Worm (Caenorhabditis elegans) whole organism, young adult: ENCODE measurements around the gene T22C8.3.

Experiments used
- B0261.1 ChIP-seq: sonication (generic microtip); optimal IDR thresholded peaks from 2 replicates; lab custom pipeline; 2016; ENCODE audit warnings: mild to moderate bottlenecking, missing genetic modification characterization, moderate library complexity, missing compliant biosample characterization
- F10E7.11 ChIP-seq: sonication (generic microtip); optimal IDR thresholded peaks from 2 replicates; lab custom pipeline; 2017; ENCODE audit warnings: mild to moderate bottlenecking, missing genetic modification characterization, moderate library complexity, missing compliant biosample characterization
- F49E8.2 ChIP-seq: sonication (generic microtip); optimal IDR thresholded peaks from 3 replicates; lab custom pipeline; 2017; ENCODE audit warnings: missing genetic modification characterization, mild to moderate bottlenecking, missing compliant biosample characterization, antibody characterized with exemption, moderate library complexity; ENCODE audit not compliant: insufficient read depth
- F52B5.7 ChIP-seq: sonication (generic microtip); optimal IDR thresholded peaks from 2 replicates; lab custom pipeline; 2016; ENCODE audit warnings: mild to moderate bottlenecking, missing genetic modification characterization, missing compliant biosample characterization
- F57A8.1 ChIP-seq: fragments of 200-800 bp; sonication (Bioruptor generic); optimal IDR thresholded peaks from 2 replicates; lab custom pipeline; 2018; ENCODE audit warnings: mild to moderate bottlenecking, missing genetic modification characterization, moderate library complexity, missing compliant biosample characterization
- F57C9.4 ChIP-seq: sonication (generic microtip); optimal IDR thresholded peaks from 2 replicates; lab custom pipeline; 2017; ENCODE audit warnings: mild to moderate bottlenecking, missing genetic modification characterization, missing compliant biosample characterization
- K11D2.4 ChIP-seq: fragments of 200-800 bp; sonication (Bioruptor generic); IDR thresholded peaks from 2 replicates; pipeline ENCODE4 v1.3.6; 2022; ENCODE audit warnings: missing genetic modification reagents, missing genetic modification characterization, missing compliant biosample characterization
- Y53F4B.3 ChIP-seq: fragments of 200-800 bp; sonication (Bioruptor generic); IDR thresholded peaks from 2 replicates; pipeline ENCODE4 v1.3.6; 2022; ENCODE audit warnings: missing genetic modification reagents, missing genetic modification characterization, missing compliant biosample characterization
- Y56A3A.18 ChIP-seq: fragments of 200-800 bp; sonication (Bioruptor generic); IDR thresholded peaks from 2 replicates; pipeline ENCODE4 v1.3.6; 2022; ENCODE audit warnings: missing genetic modification reagents, missing genetic modification characterization, missing compliant biosample characterization
- Y79H2A.3 ChIP-seq: fragments of 200-800 bp; sonication (Bioruptor generic); conservative IDR thresholded peaks from 2 replicates; pipeline ENCODE4 v1.3.6; 2022; ENCODE audit warnings: missing genetic modification reagents, missing genetic modification characterization, missing compliant biosample characterization
- ZK185.1 ChIP-seq: sonication (generic microtip); optimal IDR thresholded peaks from 2 replicates; lab custom pipeline; 2016; ENCODE audit warnings: mild to moderate bottlenecking, missing genetic modification characterization, missing compliant biosample characterization; ENCODE audit not compliant: poor library complexity, severe bottlenecking
- atf-7 ChIP-seq: sonication (generic microtip); optimal IDR thresholded peaks from 2 replicates; lab custom pipeline; 2017; ENCODE audit warnings: mild to moderate bottlenecking, missing genetic modification characterization, missing compliant biosample characterization
- attf-3 ChIP-seq: fragments of 200-800 bp; sonication (Bioruptor generic); conservative IDR thresholded peaks from 2 replicates; pipeline ENCODE4 v1.3.6; 2022; ENCODE audit warnings: missing genetic modification reagents, missing genetic modification characterization, missing compliant biosample characterization
- attf-5 ChIP-seq: fragments of 200-800 bp; sonication (Bioruptor generic); optimal IDR thresholded peaks from 2 replicates; lab custom pipeline; 2018; ENCODE audit warnings: mild to moderate bottlenecking, missing genetic modification characterization, missing compliant biosample characterization
- attf-6 ChIP-seq: fragments of 200-800 bp; sonication (Bioruptor generic); IDR thresholded peaks from 2 replicates; pipeline ENCODE4 v1.3.6; 2022; ENCODE audit warnings: missing genetic modification reagents, missing genetic modification characterization, missing compliant biosample characterization
- ccch-3 ChIP-seq: fragments of 200-800 bp; sonication (Bioruptor generic); optimal IDR thresholded peaks from 2 replicates; lab custom pipeline; 2018; ENCODE audit warnings: mild to moderate bottlenecking, missing genetic modification characterization, missing compliant biosample characterization
- cebp-1 ChIP-seq, 2 experiments: fragments of 200-800 bp in 1 of 2; sonication (Bioruptor generic) in 1 of 2; sonication (generic microtip) in 1 of 2; IDR thresholded peaks in 1 of 2; optimal IDR thresholded peaks in 1 of 2; 2 replicates each; pipeline versions ENCODE4 v1.3.6 to Lab custom; 2017 to 2022; ENCODE audit warnings: missing compliant biosample characterization in 2 of 2, missing genetic modification characterization in 2 of 2, mild to moderate bottlenecking in 1 of 2, missing genetic modification reagents in 1 of 2, moderate library complexity in 1 of 2
- cebp-2 ChIP-seq: fragments of 200-800 bp; sonication (Bioruptor generic); IDR thresholded peaks from 2 replicates; pipeline ENCODE4 v1.3.6; 2022; ENCODE audit warnings: missing genetic modification characterization, missing compliant biosample characterization
- ceh-40 ChIP-seq: fragments of 200-800 bp; sonication (Bioruptor generic); IDR thresholded peaks from 2 replicates; pipeline ENCODE4 v1.3.6; 2022; ENCODE audit warnings: missing genetic modification characterization, missing compliant biosample characterization
- ceh-91 ChIP-seq: fragments of 200-800 bp; sonication (Bioruptor generic); IDR thresholded peaks from 2 replicates; pipeline ENCODE4 v1.3.6; 2022; ENCODE audit warnings: missing genetic modification reagents, missing genetic modification characterization, missing compliant biosample characterization
- dpl-1 ChIP-seq: fragments of 150-350 bp; optimal IDR thresholded peaks from 2 replicates; lab custom pipeline; 2014; ENCODE audit warnings: missing biosample characterization, missing genetic modification reagents, missing genetic modification characterization
- egl-18 ChIP-seq: fragments of 200-800 bp; sonication (Bioruptor generic); IDR thresholded peaks from 2 replicates; pipeline ENCODE4 v1.3.6; 2022; ENCODE audit warnings: missing genetic modification reagents, missing genetic modification characterization, missing compliant biosample characterization
- ets-4 ChIP-seq: fragments of 200-800 bp; sonication (Bioruptor generic); optimal IDR thresholded peaks from 2 replicates; lab custom pipeline; 2018; ENCODE audit warnings: mild to moderate bottlenecking, missing genetic modification characterization, missing compliant biosample characterization
- gei-17 ChIP-seq: fragments of 200-800 bp; sonication (Bioruptor generic); optimal IDR thresholded peaks from 2 replicates; lab custom pipeline; 2018; ENCODE audit warnings: mild to moderate bottlenecking, missing genetic modification characterization, missing compliant biosample characterization
- him-1 ChIP-seq: sonication (generic microtip); optimal IDR thresholded peaks from 2 replicates; lab custom pipeline; 2016; ENCODE audit warnings: missing genotype, missing genetic modification reagents, missing genetic modification characterization, missing compliant biosample characterization
- hrde-1 ChIP-seq: sonication (generic microtip); optimal IDR thresholded peaks from 2 replicates; lab custom pipeline; 2016; ENCODE audit warnings: missing genetic modification characterization, mild to moderate bottlenecking, missing compliant biosample characterization, moderate library complexity, missing genotype, missing genetic modification reagents, borderline replicate concordance
- hsf-1 ChIP-seq: fragments of 200-800 bp; sonication (Bioruptor generic); IDR thresholded peaks from 2 replicates; pipeline ENCODE4 v1.3.6; 2022; ENCODE audit warnings: missing genetic modification reagents, missing genetic modification characterization, missing compliant biosample characterization
- lin-35 ChIP-seq, 3 experiments: fragments of 150-350 bp in 2 of 3; sonication (generic microtip) in 1 of 3; optimal IDR thresholded peaks; 2 replicates each; lab custom pipeline; 2014 to 2018; ENCODE audit warnings: missing biosample characterization in 3 of 3, missing genetic modification characterization in 3 of 3, missing genetic modification reagents in 3 of 3
- lir-1 ChIP-seq: fragments of 200-800 bp; sonication (Bioruptor generic); conservative IDR thresholded peaks from 2 replicates; pipeline ENCODE4 v1.3.6; 2022; ENCODE audit warnings: missing genetic modification reagents, missing genetic modification characterization, missing compliant biosample characterization
- madf-8 ChIP-seq: fragments of 200-800 bp; sonication (Bioruptor generic); conservative IDR thresholded peaks from 2 replicates; pipeline ENCODE4 v1.3.6; 2022; ENCODE audit warnings: missing genetic modification reagents, missing genetic modification characterization, missing compliant biosample characterization
- nhr-80 ChIP-seq: sonication (generic microtip); optimal IDR thresholded peaks from 2 replicates; lab custom pipeline; 2016; ENCODE audit warnings: missing genetic modification characterization, missing compliant biosample characterization
- repo-1 ChIP-seq: sonication (generic microtip); optimal IDR thresholded peaks from 2 replicates; lab custom pipeline; 2017; ENCODE audit warnings: mild to moderate bottlenecking, missing genetic modification characterization, missing compliant biosample characterization
- sea-2 ChIP-seq: fragments of 200-800 bp; sonication (Bioruptor generic); IDR thresholded peaks from 2 replicates; pipeline ENCODE4 v1.3.6; 2022; ENCODE audit warnings: missing genetic modification characterization, missing compliant biosample characterization
- snpc-1.1 ChIP-seq: sonication (generic microtip); optimal IDR thresholded peaks from 2 replicates; lab custom pipeline; 2017; ENCODE audit warnings: missing genetic modification characterization, mild to moderate bottlenecking, missing compliant biosample characterization, antibody characterized with exemption, moderate library complexity, missing genotype, missing genetic modification reagents; ENCODE audit not compliant: insufficient read depth
- snpc-1.3 ChIP-seq: sonication (generic microtip); optimal IDR thresholded peaks from 2 replicates; lab custom pipeline; 2017; ENCODE audit warnings: missing genetic modification characterization, mild to moderate bottlenecking, missing compliant biosample characterization, antibody characterized with exemption, moderate library complexity, missing genotype, missing genetic modification reagents; ENCODE audit not compliant: insufficient read depth
- snpc-3.4 ChIP-seq: sonication (generic microtip); optimal IDR thresholded peaks from 2 replicates; lab custom pipeline; 2017; ENCODE audit warnings: missing genetic modification characterization, mild to moderate bottlenecking, missing compliant biosample characterization, antibody characterized with exemption, moderate library complexity, missing genotype, missing genetic modification reagents
- somi-1 ChIP-seq: fragments of 200-800 bp; sonication (Bioruptor generic); optimal IDR thresholded peaks from 2 replicates; lab custom pipeline; 2018; ENCODE audit warnings: mild to moderate bottlenecking, missing genetic modification characterization, missing compliant biosample characterization
- tbp1 ChIP-seq: fragments of 200-800 bp; sonication (Bioruptor generic); optimal IDR thresholded peaks from 2 replicates; lab custom pipeline; 2018; ENCODE audit warnings: mild to moderate bottlenecking, missing genetic modification characterization, missing compliant biosample characterization
- tbx-9 ChIP-seq: sonication (generic microtip); optimal IDR thresholded peaks from 2 replicates; lab custom pipeline; 2016; ENCODE audit warnings: borderline replicate concordance, missing genetic modification characterization, inconsistent platforms, missing compliant biosample characterization
- tlf-1 ChIP-seq: fragments of 200-800 bp; sonication (Bioruptor generic); optimal IDR thresholded peaks from 2 replicates; lab custom pipeline; 2018; ENCODE audit warnings: mild to moderate bottlenecking, missing genetic modification characterization, missing compliant biosample characterization
- xnd-1 ChIP-seq: sonication (generic microtip); optimal IDR thresholded peaks from 2 replicates; lab custom pipeline; 2016; ENCODE audit warnings: missing genotype, missing genetic modification reagents, missing genetic modification characterization, missing compliant biosample characterization
- ztf-28 ChIP-seq: fragments of 200-800 bp; sonication (Bioruptor generic); IDR thresholded peaks from 2 replicates; pipeline ENCODE4 v1.3.6; 2022; ENCODE audit warnings: missing genetic modification reagents, missing genetic modification characterization, missing compliant biosample characterization
- ztf-3 ChIP-seq: fragments of 200-800 bp; sonication (Bioruptor generic); optimal IDR thresholded peaks from 2 replicates; lab custom pipeline; 2018; ENCODE audit warnings: mild to moderate bottlenecking, missing genetic modification characterization, missing compliant biosample characterization

Gene T22C8.3

ce11 chrII:8577509-8578099 is 44.2 kb downstream of the T22C8.3 start, which contains the start of gene F54C9.9 (continued):
- no peak for TF ChIP-seq ztf-28
- peak; percentile 79 for TF ChIP-seq F49E8.2 (tag; lab: Kevin White, UChicago)
- no peak for TF ChIP-seq atf-7 (tag; lab: Kevin White, UChicago)
- TF ChIP-seq lin-35 (GFP tag; optimal IDR thresholded peaks at IDR 0.05; lab: Kevin White, UChicago): peak in 1 of 3 experiments; percentile 41
- TF ChIP-seq ceh-40 (GFP tag; lab: Robert Waterston, UW): 0 out of 2 replicates have a peak, but pooled peaks have one; percentile 2
- peak; percentile 46 for TF ChIP-seq hrde-1
- TF ChIP-seq F10E7.11 (tag; lab: Kevin White, UChicago): no peak
- TF ChIP-seq snpc-1.1 (tag; lab: Kevin White, UChicago): no peak
- peak; percentile 75 for TF ChIP-seq attf-6
- TF ChIP-seq F52B5.7 (tag; lab: Kevin White, UChicago): no peak
- TF ChIP-seq hsf-1 (GFP tag; lab: Robert Waterston, UW): 0 out of 2 replicates have a peak, but pooled peaks have one; percentile 65
- TF ChIP-seq xnd-1 (tag; lab: Kevin White, UChicago): peak; percentile 33
- no peak for TF ChIP-seq cebp-1 (GFP tag; IDR thresholded peaks at IDR 0.05; lab: Robert Waterston, UW)
- TF ChIP-seq cebp-1 (tag; optimal IDR thresholded peaks at IDR 0.05; lab: Kevin White, UChicago): peak; percentile 39
- no peak for TF ChIP-seq tlf-1 (GFP tag; lab: Kevin White, UChicago)
- no peak for TF ChIP-seq ceh-91 (GFP tag; lab: Robert Waterston, UW)

- TF ChIP-seq egl-18 (GFP tag; lab: Robert Waterston, UW): no peak
- no peak for TF ChIP-seq Y79H2A.3 (GFP tag; lab: Robert Waterston, UW)
- no peak for TF ChIP-seq gei-17 (GFP tag; lab: Kevin White, UChicago)
- no peak for TF ChIP-seq him-1 (tag; lab: Kevin White, UChicago)
- peak; percentile 73 for TF ChIP-seq F49E8.2 (tag; lab: Kevin White, UChicago)
- TF ChIP-seq lin-35 (GFP tag; optimal IDR thresholded peaks at IDR 0.05; lab: Kevin White, UChicago): peak in 1 of 3 experiments; percentile 2
- TF ChIP-seq lir-1: no peak
- TF ChIP-seq tlf-1 (GFP tag; lab: Kevin White, UChicago): peak; percentile 25
- TF ChIP-seq hrde-1: no peak
- no peak for TF ChIP-seq ZK185.1 (tag; lab: Kevin White, UChicago)
- TF ChIP-seq sea-2: no peak
- TF ChIP-seq ccch-3 (GFP tag; lab: Kevin White, UChicago): no peak
- TF ChIP-seq ceh-91 (GFP tag; lab: Robert Waterston, UW): peak; percentile 70
- TF ChIP-seq Y56A3A.18 (GFP tag; lab: Robert Waterston, UW): no peak
- peak; percentile 85 for TF ChIP-seq xnd-1 (tag; lab: Kevin White, UChicago)
- TF ChIP-seq tbx-9 (tag; lab: Kevin White, UChicago): no peak
- no peak for TF ChIP-seq ztf-3 (GFP tag; lab: Kevin White, UChicago)
- no peak for TF ChIP-seq cebp-2 (GFP tag; lab: Robert Waterston, UW)
- no peak for TF ChIP-seq ets-4 (GFP tag; lab: Kevin White, UChicago)
- TF ChIP-seq dpl-1 (GFP tag; lab: Kevin White, UChicago): peak; percentile 63
- no peak for TF ChIP-seq attf-3 (GFP tag; lab: Robert Waterston, UW)
- no peak for TF ChIP-seq nhr-80
- TF ChIP-seq Y53F4B.3 (GFP tag; lab: Robert Waterston, UW): no peak
- no peak for TF ChIP-seq B0261.1 (tag; lab: Kevin White, UChicago)
- peak; percentile 88 for TF ChIP-seq madf-8
- no peak for TF ChIP-seq F57C9.4 (tag; lab: Kevin White, UChicago)
- no peak for TF ChIP-seq somi-1 (GFP tag; lab: Kevin White, UChicago)
- peak; percentile 15 for TF ChIP-seq tbp1 (GFP tag; lab: Kevin White, UChicago)
- TF ChIP-seq attf-5 (GFP tag; lab: Kevin White, UChicago): no peak
- no peak for TF ChIP-seq F57A8.1 (GFP tag; lab: Kevin White, UChicago)
- no peak for TF ChIP-seq repo-1 (tag; lab: Kevin White, UChicago)
- no peak for TF ChIP-seq K11D2.4 (GFP tag; lab: Robert Waterston, UW)
- TF ChIP-seq snpc-1.3 (tag; lab: Kevin White, UChicago): peak; percentile 17
- peak; percentile 78 for TF ChIP-seq snpc-3.4 (tag; lab: Kevin White, UChicago)
Observed at ce11 chrII:8575184-8575583, 46.6 kb downstream of the T22C8.3 start, which contains the start of gene puf-5. Gene puf-5 (plus strand): TSS chrII:8575541.
